Worm (Caenorhabditis elegans): ENCODE results near the gene srlf-14.

srlf-14 gene

ce11 chrIV:10884263-10884662, 9.9 kb downstream of the srlf-14 start, which contains the start of gene F13E9.5:
Gene F13E9.5, minus strand, starts transcription at chrIV:10884363.
- no peak for TF ChIP-seq sea-1 (GFP tag; conservative IDR thresholded peaks at IDR 0.05)
- no peak for TF ChIP-seq ama-1 (optimal IDR thresholded peaks at IDR 0.05)
- TF ChIP-seq ceh-13 (GFP tag; optimal IDR thresholded peaks at IDR 0.05), result no peak
- TF ChIP-seq pes-1 (GFP tag; IDR thresholded peaks at IDR 0.05), result no peak
- no peak for TF ChIP-seq tbx-37 (GFP tag; conservative IDR thresholded peaks at IDR 0.05)
- TF ChIP-seq tbx-11 (GFP tag; IDR thresholded peaks at IDR 0.05), result no peak
- TF ChIP-seq F13C5.2 (tag; optimal IDR thresholded peaks at IDR 0.05), result no peak
- no peak for TF ChIP-seq hmbx-1 (tag; optimal IDR thresholded peaks at IDR 0.05)
- TF ChIP-seq hnd-1 (tag; optimal IDR thresholded peaks at IDR 0.05), result no peak
- TF ChIP-seq hmg-4 (GFP tag; optimal IDR thresholded peaks at IDR 0.05), result no peak
- TF ChIP-seq aly-1 (tag; optimal IDR thresholded peaks at IDR 0.05), result no peak
- no peak for TF ChIP-seq ceh-36 (tag; optimal IDR thresholded peaks at IDR 0.05)
- TF ChIP-seq B0310.2 (tag; optimal IDR thresholded peaks at IDR 0.05), result no peak
- no peak for TF ChIP-seq tra-4 (tag; optimal IDR thresholded peaks at IDR 0.05)
- TF ChIP-seq flt-1 (GFP tag; IDR thresholded peaks at IDR 0.05), result no peak
- no peak for TF ChIP-seq scrt-1 (GFP tag; IDR thresholded peaks at IDR 0.05)
- TF ChIP-seq ets-7 (tag; optimal IDR thresholded peaks at IDR 0.05), result no peak

ce11 chrIV:10881230-10881629, 12.9 kb downstream of the srlf-14 start, which contains the start of gene F13E9.13:
Gene F13E9.13, plus strand, starts transcription at chrIV:10881546.
- TF ChIP-seq pes-1 (GFP tag; IDR thresholded peaks at IDR 0.05) (no peak), scrt-1 (GFP tag; IDR thresholded peaks at IDR 0.05) (no peak), tra-4 (tag; optimal IDR thresholded peaks at IDR 0.05) (no peak), aly-1 (tag; optimal IDR thresholded peaks at IDR 0.05) (no peak), ceh-36 (tag; optimal IDR thresholded peaks at IDR 0.05) (no peak), hnd-1 (tag; optimal IDR thresholded peaks at IDR 0.05) (no peak), B0310.2 (tag; optimal IDR thresholded peaks at IDR 0.05) (no peak), F13C5.2 (tag; optimal IDR thresholded peaks at IDR 0.05) (no peak), tbx-11 (GFP tag; IDR thresholded peaks at IDR 0.05) (no peak), sea-1 (GFP tag; conservative IDR thresholded peaks at IDR 0.05) (no peak)

ce11 chrIV:10880264-10880663, 13.9 kb downstream of the srlf-14 start, which contains the start of gene fipr-15:
Gene fipr-15, plus strand, starts transcription at chrIV:10880564.
- no peak for TF ChIP-seq tra-4 (tag; optimal IDR thresholded peaks at IDR 0.05)
- no peak for TF ChIP-seq hmg-4 (GFP tag; optimal IDR thresholded peaks at IDR 0.05)
- no peak for TF ChIP-seq flt-1 (GFP tag; IDR thresholded peaks at IDR 0.05)
- no peak for TF ChIP-seq ceh-13 (GFP tag; optimal IDR thresholded peaks at IDR 0.05)
- no peak for TF ChIP-seq hnd-1 (tag; optimal IDR thresholded peaks at IDR 0.05)
- no peak for TF ChIP-seq pes-1 (GFP tag; IDR thresholded peaks at IDR 0.05)
- TF ChIP-seq B0310.2 (tag; optimal IDR thresholded peaks at IDR 0.05), result no peak
- no peak for TF ChIP-seq sea-1 (GFP tag; conservative IDR thresholded peaks at IDR 0.05)

ce11 chrIV:10879542-10879941, 14.6 kb downstream of the srlf-14 start, which contains the start of gene sdz-13:
Gene sdz-13, minus strand, starts transcription at chrIV:10879642.
- TF ChIP-seq ets-7 (tag; optimal IDR thresholded peaks at IDR 0.05) (no peak), sea-1 (GFP tag; conservative IDR thresholded peaks at IDR 0.05) (no peak), F13C5.2 (tag; optimal IDR thresholded peaks at IDR 0.05) (no peak), tbx-37 (GFP tag; conservative IDR thresholded peaks at IDR 0.05) (no peak), ama-1 (optimal IDR thresholded peaks at IDR 0.05) (no peak), hmg-4 (GFP tag; optimal IDR thresholded peaks at IDR 0.05) (no peak), hnd-1 (tag; optimal IDR thresholded peaks at IDR 0.05) (no peak), tbx-11 (GFP tag; IDR thresholded peaks at IDR 0.05) (no peak)

- TF ChIP-seq scrt-1 (GFP tag; IDR thresholded peaks at IDR 0.05) (no peak), tbx-37 (GFP tag; conservative IDR thresholded peaks at IDR 0.05) (no peak), flt-1 (GFP tag; IDR thresholded peaks at IDR 0.05) (no peak), hmg-4 (GFP tag; optimal IDR thresholded peaks at IDR 0.05) (no peak), aly-1 (tag; optimal IDR thresholded peaks at IDR 0.05) (no peak), tra-4 (tag; optimal IDR thresholded peaks at IDR 0.05) (no peak), ceh-36 (tag; optimal IDR thresholded peaks at IDR 0.05) (no peak), pes-1 (GFP tag; IDR thresholded peaks at IDR 0.05) (no peak), sea-1 (GFP tag; conservative IDR thresholded peaks at IDR 0.05) (no peak)
These were observed 17.3 kb downstream of the srlf-14 start, which contains the start of gene fipr-14 for ce11 chrIV:10876844-10877243. Gene fipr-14, plus strand, starts transcription at chrIV:10877144.

- TF ChIP-seq flt-1 (GFP tag; IDR thresholded peaks at IDR 0.05), result no peak
- no peak for TF ChIP-seq pes-1 (GFP tag; IDR thresholded peaks at IDR 0.05)
- no peak for TF ChIP-seq B0310.2 (tag; optimal IDR thresholded peaks at IDR 0.05)
- TF ChIP-seq ceh-13 (GFP tag; optimal IDR thresholded peaks at IDR 0.05), result no peak
- TF ChIP-seq aly-1 (tag; optimal IDR thresholded peaks at IDR 0.05), result no peak
- TF ChIP-seq hmbx-1 (tag; optimal IDR thresholded peaks at IDR 0.05), result no peak
- TF ChIP-seq hnd-1 (tag; optimal IDR thresholded peaks at IDR 0.05), result no peak
- no peak for TF ChIP-seq scrt-1 (GFP tag; IDR thresholded peaks at IDR 0.05)
- no peak for TF ChIP-seq hmg-4 (GFP tag; optimal IDR thresholded peaks at IDR 0.05)
- TF ChIP-seq tra-4 (tag; optimal IDR thresholded peaks at IDR 0.05), result no peak
- TF ChIP-seq tbx-37 (GFP tag; conservative IDR thresholded peaks at IDR 0.05), result no peak
- TF ChIP-seq sea-1 (GFP tag; conservative IDR thresholded peaks at IDR 0.05), result no peak
- no peak for TF ChIP-seq F13C5.2 (tag; optimal IDR thresholded peaks at IDR 0.05)
- TF ChIP-seq ets-7 (tag; optimal IDR thresholded peaks at IDR 0.05), result no peak
These were observed 19.6 kb downstream of the srlf-14 start, which contains the start of gene F13E9.12 for ce11 chrIV:10874527-10874926. Gene F13E9.12, minus strand, starts transcription at chrIV:10874627.

ce11 chrIV:10870158-10870557, 24.0 kb downstream of the srlf-14 start:
- no peak for TF ChIP-seq hmbx-1 (tag; optimal IDR thresholded peaks at IDR 0.05)

- TF ChIP-seq hnd-1 (tag; optimal IDR thresholded peaks at IDR 0.05) (no peak), hmg-4 (GFP tag; optimal IDR thresholded peaks at IDR 0.05) (peak; percentile 21), flt-1 (GFP tag; IDR thresholded peaks at IDR 0.05) (0 out of 2 replicates have a peak, but pooled peaks have one; percentile 43)
These were observed 24.5 kb downstream of the srlf-14 start for ce11 chrIV:10869642-10870041.

Measured in whole organism, early embryonic.